Fruit fly (Drosophila melanogaster) whole organism, larva: ENCODE measurements around the gene gry.

ENCODE experiments used
- noc ChIP-seq: fragments of 200-800 bp; sonication (Bioruptor generic); optimal IDR thresholded peaks from 3 replicates; lab custom pipeline; 2019; ENCODE audit warnings: missing biosample characterization, mild to moderate bottlenecking, missing genetic modification characterization, moderate library complexity

gry gene

dm6 chr3L:3186364-3186763, 12.5 kb upstream of the gry start, which contains the start of gene CG32284:
TSS of gene CG32284 (plus strand) at chr3L:3186664.
- TF ChIP-seq noc (tag; lab: Kevin White, UChicago), result no peak

dm6 chr3L:3187263-3187662, 11.6 kb upstream of the gry start, which contains the start of gene CG14957:
TSS of gene CG14957 (plus strand) at chr3L:3187563.
- TF ChIP-seq noc (tag; lab: Kevin White, UChicago), result peak; percentile 39

dm6 chr3L:3189647-3190046, 9.2 kb upstream of the gry start, which contains the start of the genes CG42525 and CG14958:
TSS of gene CG42525 (minus strand) at chr3L:3189747.
TSS of gene CG14958 (plus strand) at chr3L:3189978.
- no peak for TF ChIP-seq noc (tag; lab: Kevin White, UChicago)

- no peak for TF ChIP-seq noc (tag; lab: Kevin White, UChicago)
Measured at dm6 chr3L:3192333-3192894, 6.5 kb upstream of the gry start, which contains the start of gene CG14965. TSS of gene CG14965 (minus strand) at chr3L:3192491.

dm6 chr3L:3192912-3193311, 6.0 kb upstream of the gry start, which contains the start of gene Hsp83:
TSS of gene Hsp83 (plus strand) at chr3L:3192969.
- TF ChIP-seq noc (tag; lab: Kevin White, UChicago), result peak; percentile 87

- TF ChIP-seq noc (tag; lab: Kevin White, UChicago), result peak; percentile 93
Measured at dm6 chr3L:3194059-3194458, 4.8 kb upstream of the gry start.

- TF ChIP-seq noc (tag; lab: Kevin White, UChicago), result no peak
Measured at dm6 chr3L:3197464-3197863, 1.4 kb upstream of the gry start, which contains the start of gene CG14966. TSS of gene CG14966 (minus strand) at chr3L:3197631.

- TF ChIP-seq noc (tag; lab: Kevin White, UChicago), result no peak
Measured at dm6 chr3L:3203062-3203461, 4.2 kb downstream of the gry start, which contains the start of gene CG32271. TSS of gene CG32271 (minus strand) at chr3L:3203162.

- TF ChIP-seq noc (tag; lab: Kevin White, UChicago), result no peak
Measured at dm6 chr3L:3204348-3204747, 5.5 kb downstream of the gry start, which contains the start of gene CG33159. TSS of gene CG33159 (minus strand) at chr3L:3204448.

dm6 chr3L:3205349-3205748, 6.5 kb downstream of the gry start, which contains the start of gene CG32277:
TSS of gene CG32277 (minus strand) at chr3L:3205449.
- TF ChIP-seq noc (tag; lab: Kevin White, UChicago), result no peak

dm6 chr3L:3206263-3206662, 7.4 kb downstream of the gry start, which contains the start of gene CG33160:
TSS of gene CG33160 (minus strand) at chr3L:3206363.
- no peak for TF ChIP-seq noc (tag; lab: Kevin White, UChicago)

- TF ChIP-seq noc (tag; lab: Kevin White, UChicago), result no peak
Measured at dm6 chr3L:3208895-3209294, 10.0 kb downstream of the gry start, which contains the start of the genes CG32269 and CG32270. TSS of gene CG32269 (minus strand) at chr3L:3208985. TSS of gene CG32270 (minus strand) at chr3L:3208985.

- TF ChIP-seq noc (tag; lab: Kevin White, UChicago), result no peak
Measured at dm6 chr3L:3218859-3219258, 20.0 kb downstream of the gry start, which contains the start of the genes hob and nSMase. TSS of gene hob (minus strand) at chr3L:3218920. TSS of gene nSMase (plus strand) at chr3L:3219156.

- TF ChIP-seq noc (tag; lab: Kevin White, UChicago), result peak; percentile 70
Measured at dm6 chr3L:3222643-3223389, 23.9 kb downstream of the gry start, which contains the start of the genes RpL28 and eIF1. TSS of gene RpL28 (minus strand) at chr3L:3222960. TSS of gene eIF1 (plus strand) at chr3L:3223341.

dm6 chr3L:3223390-3223914, 24.6 kb downstream of the gry start:
- no peak for TF ChIP-seq noc (tag; lab: Kevin White, UChicago)
